Worm (Caenorhabditis elegans) whole organism, late embryonic: ENCODE data around the gene F26F12.8.

Experiments
- F13H6.1 ChIP-seq: sonication (generic microtip); optimal IDR thresholded peaks from 2 replicates; lab custom pipeline; 2016; ENCODE audit warnings: missing genetic modification characterization, missing compliant biosample characterization
- ceh-34 ChIP-seq: sonication (generic microtip); optimal IDR thresholded peaks from 2 replicates; lab custom pipeline; 2016; ENCODE audit warnings: mild to moderate bottlenecking, missing genetic modification characterization, missing compliant biosample characterization
- fkh-10 ChIP-seq: fragments of 150-350 bp; optimal IDR thresholded peaks from 2 replicates; lab custom pipeline; 2014; ENCODE audit warnings: missing biosample characterization, missing genetic modification reagents, missing genetic modification characterization
- nhr-11 ChIP-seq: fragments of 150-350 bp; optimal IDR thresholded peaks from 2 replicates; lab custom pipeline; 2014; ENCODE audit warnings: missing biosample characterization, missing genetic modification characterization
- pha-4 ChIP-seq: fragments of 150-350 bp; optimal IDR thresholded peaks from 2 replicates; lab custom pipeline; 2018; ENCODE audit warnings: missing biosample characterization, missing genetic modification reagents, missing genetic modification characterization
- syd-9 ChIP-seq: sonication (generic microtip); optimal IDR thresholded peaks from 2 replicates; lab custom pipeline; 2016; ENCODE audit warnings: mild to moderate bottlenecking, missing genetic modification characterization, moderate library complexity, missing compliant biosample characterization
- ztf-16 ChIP-seq: sonication (generic microtip); optimal IDR thresholded peaks from 2 replicates; lab custom pipeline; 2017; ENCODE audit warnings: missing genetic modification characterization, missing compliant biosample characterization

DNA sequence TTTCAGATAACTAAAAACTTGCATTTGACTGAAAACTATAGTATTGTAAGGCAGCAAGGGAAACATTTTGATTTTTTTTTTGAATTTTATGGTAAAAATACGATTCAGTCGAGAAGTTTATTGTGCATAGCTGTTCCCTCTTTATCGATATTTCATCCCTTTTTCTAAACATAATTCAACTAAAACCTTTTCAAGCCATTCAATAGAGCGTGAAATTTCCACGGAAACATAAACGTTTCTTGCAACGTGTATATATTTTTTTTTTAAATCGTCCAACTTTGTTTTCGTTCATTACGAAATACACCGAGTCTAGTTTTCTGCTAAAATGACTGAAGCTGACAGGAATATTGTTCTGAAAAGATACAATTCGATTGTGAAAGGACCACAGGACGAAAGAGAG is 9.4 kb upstream of the F26F12.8 start, which contains the start of gene C02G6.2:
- no peak for TF ChIP-seq nhr-11 (tag; lab: Kevin White, UChicago)
- TF ChIP-seq ztf-16 = no peak
- TF ChIP-seq ceh-34 = no peak
- no peak for TF ChIP-seq syd-9 (tag; lab: Kevin White, UChicago)
- no peak for TF ChIP-seq fkh-10 (GFP tag; lab: Kevin White, UChicago)
- no peak for TF ChIP-seq pha-4 (tag; lab: Kevin White, UChicago)
- TF ChIP-seq F13H6.1 (tag; lab: Kevin White, UChicago) = no peak
